Fruit fly (Drosophila melanogaster): Measurements from ENCODE around the gene porin.

Gene porin

dm6 chr2L:10869867-10870266 lies 19.2 kb upstream of the porin start, which contains the start of gene CG12517:
CG12517 (plus strand) TSS chr2L:10870167.
- TF ChIP-seq CG9705 (GFP tag; optimal IDR thresholded peaks at IDR 0.05) (no peak), Vsx2 (GFP tag; optimal IDR thresholded peaks at IDR 0.05; ENCODE audit: partially characterized antibody) (no peak), tai (GFP tag; optimal IDR thresholded peaks at IDR 0.05) (no peak), dl (GFP tag; optimal IDR thresholded peaks at IDR 0.05; ENCODE audit: insufficient read depth in 1 of 2, partially characterized antibody in 2 of 2) (no peak), psq (GFP tag; optimal IDR thresholded peaks at IDR 0.05) (no peak), woc (GFP tag; optimal IDR thresholded peaks at IDR 0.05) (no peak), lola (GFP tag; optimal IDR thresholded peaks at IDR 0.05) (no peak), brk (GFP tag; optimal IDR thresholded peaks at IDR 0.05) (no peak), Jra (GFP tag; optimal IDR thresholded peaks at IDR 0.05) (no peak), usp (GFP tag; optimal IDR thresholded peaks at IDR 0.05) (no peak), rgr (GFP tag; optimal IDR thresholded peaks at IDR 0.05) (no peak), jim (GFP tag; optimal IDR thresholded peaks at IDR 0.05) (no peak)

DNA sequence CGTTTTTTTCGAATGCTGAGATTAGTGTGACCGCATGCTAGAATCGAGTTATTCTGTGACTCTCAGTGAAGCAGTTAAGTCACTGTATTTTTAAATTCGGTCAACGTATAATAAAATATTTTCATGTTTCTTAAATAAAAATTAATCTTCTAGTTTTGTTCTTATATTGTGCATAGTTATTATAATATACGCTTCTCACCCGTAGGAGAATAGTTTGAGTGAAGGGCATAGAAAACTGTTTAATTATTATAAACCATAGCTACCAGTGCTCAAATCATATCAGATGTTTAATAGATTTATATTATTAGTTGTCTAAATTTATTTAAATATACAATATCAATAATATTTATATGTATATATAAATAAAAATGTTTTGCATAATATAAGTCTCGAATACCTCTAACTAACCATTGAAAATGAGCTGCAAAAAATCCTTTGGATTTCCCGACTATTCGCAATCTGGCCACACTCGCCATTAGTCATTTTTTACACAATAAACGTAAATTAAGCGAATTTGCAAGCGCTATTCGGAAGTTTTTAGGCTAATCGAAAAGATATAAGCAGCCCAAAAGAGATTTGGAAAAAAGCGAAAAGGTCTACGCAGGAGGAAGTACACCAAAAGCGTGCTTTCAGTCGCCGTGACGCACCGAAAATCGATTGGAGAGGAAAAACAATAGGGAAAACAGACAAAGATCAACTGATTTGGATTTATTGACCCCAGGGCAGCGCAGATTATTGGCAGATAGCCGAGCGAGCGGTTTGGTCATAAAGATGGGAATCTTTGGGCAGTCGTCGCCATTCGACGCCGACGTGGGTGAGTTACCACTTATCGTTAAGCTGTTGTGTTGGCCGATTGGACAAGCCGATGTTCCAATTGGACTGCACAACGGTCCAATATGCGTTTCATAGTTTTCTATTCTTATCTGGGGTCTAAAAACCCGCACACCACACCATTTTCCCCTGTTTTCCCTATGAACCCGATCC lies 7.7 kb upstream of the porin start, which contains the start of the genes aurB and Stam:
TSS of gene aurB (minus strand) at position 31 of the 984 bp plus-strand sequence.
TSS of gene Stam (plus strand) at position 473 of the 984 bp plus-strand sequence.
- no peak for TF ChIP-seq usp (GFP tag; optimal IDR thresholded peaks at IDR 0.05)
- TF ChIP-seq CrebA (GFP tag; optimal IDR thresholded peaks at IDR 0.05; ENCODE audit: borderline replicate concordance): no peak
- TF ChIP-seq Hnf4 (GFP tag; optimal IDR thresholded peaks at IDR 0.05): no peak
- no peak for TF ChIP-seq tai (GFP tag; optimal IDR thresholded peaks at IDR 0.05)
- no peak for TF ChIP-seq brk (GFP tag; optimal IDR thresholded peaks at IDR 0.05)
- TF ChIP-seq Rel (GFP tag; optimal IDR thresholded peaks at IDR 0.05): no peak
- peak; percentile 20 for TF ChIP-seq Rel (tag; optimal IDR thresholded peaks at IDR 0.05)
- TF ChIP-seq br (GFP tag; optimal IDR thresholded peaks at IDR 0.05): no peak
- TF ChIP-seq dl (GFP tag; optimal IDR thresholded peaks at IDR 0.05; ENCODE audit: insufficient read depth in 1 of 2, partially characterized antibody in 2 of 2): no peak
- peak; percentile 57 for TF ChIP-seq Sp1 (GFP tag; optimal IDR thresholded peaks at IDR 0.05)
- TF ChIP-seq N (GFP tag; optimal IDR thresholded peaks at IDR 0.05): no peak
- TF ChIP-seq CG9705 (GFP tag; optimal IDR thresholded peaks at IDR 0.05): no peak
- TF ChIP-seq h (GFP tag; optimal IDR thresholded peaks at IDR 0.05): peak; percentile 19
- TF ChIP-seq foxo (GFP tag; optimal IDR thresholded peaks at IDR 0.05): peak in 1 of 2 experiments; percentile 39
- TF ChIP-seq rgr (GFP tag; optimal IDR thresholded peaks at IDR 0.05): peak; percentile 32
- peak; percentile 1 for TF ChIP-seq OdsH (GFP tag; optimal IDR thresholded peaks at IDR 0.05)
- TF ChIP-seq woc (GFP tag; optimal IDR thresholded peaks at IDR 0.05): peak; percentile 26
- peak; percentile 36 for TF ChIP-seq psq (GFP tag; optimal IDR thresholded peaks at IDR 0.05)
- peak; percentile 60 for TF ChIP-seq HLH106 (tag; optimal IDR thresholded peaks at IDR 0.05)
- no peak for TF ChIP-seq Mio (GFP tag; optimal IDR thresholded peaks at IDR 0.05)
- no peak for TF ChIP-seq Hr83 (GFP tag; optimal IDR thresholded peaks at IDR 0.05; ENCODE audit: poor library complexity, severe bottlenecking)
- no peak for TF ChIP-seq dmrt93B (GFP tag; optimal IDR thresholded peaks at IDR 0.05)
- no peak for TF ChIP-seq Myc (optimal IDR thresholded peaks at IDR 0.05)
- no peak for TF ChIP-seq Abd-B (GFP tag; optimal IDR thresholded peaks at IDR 0.05)
- TF ChIP-seq pan (optimal IDR thresholded peaks at IDR 0.05): no peak

dm6 chr2L:10856328-10856942 lies 5.8 kb upstream of the porin start, which contains the start of gene Dnz1:
Dnz1 (minus strand) TSS chr2L:10856644.
- no peak for TF ChIP-seq CG9705 (GFP tag; optimal IDR thresholded peaks at IDR 0.05)
- TF ChIP-seq CG32264 (GFP tag; optimal IDR thresholded peaks at IDR 0.05): no peak
- peak; percentile 30 for TF ChIP-seq sv (GFP tag; optimal IDR thresholded peaks at IDR 0.05)
- peak; percentile 22 for TF ChIP-seq psq (GFP tag; optimal IDR thresholded peaks at IDR 0.05)
- TF ChIP-seq pan (optimal IDR thresholded peaks at IDR 0.05): no peak
- no peak for TF ChIP-seq brk (GFP tag; optimal IDR thresholded peaks at IDR 0.05)
- peak; percentile 16 for TF ChIP-seq OdsH (GFP tag; optimal IDR thresholded peaks at IDR 0.05)
- peak; percentile 57 for TF ChIP-seq HLH106 (tag; optimal IDR thresholded peaks at IDR 0.05)
- no peak for TF ChIP-seq Mio (GFP tag; optimal IDR thresholded peaks at IDR 0.05)
- TF ChIP-seq Jra (GFP tag; optimal IDR thresholded peaks at IDR 0.05): no peak
- TF ChIP-seq ey (GFP tag; optimal IDR thresholded peaks at IDR 0.05): peak; percentile 43
- TF ChIP-seq Dfd (GFP tag; optimal IDR thresholded peaks at IDR 0.05): no peak
- no peak for TF ChIP-seq dsf (GFP tag; optimal IDR thresholded peaks at IDR 0.05; ENCODE audit: borderline replicate concordance)
- TF ChIP-seq h (GFP tag; optimal IDR thresholded peaks at IDR 0.05): peak; percentile 11
- no peak for TF ChIP-seq Abd-B (GFP tag; optimal IDR thresholded peaks at IDR 0.05)
- peak in 1 of 2 experiments; percentile 64 for TF ChIP-seq foxo (GFP tag; optimal IDR thresholded peaks at IDR 0.05)
- TF ChIP-seq rgr (GFP tag; optimal IDR thresholded peaks at IDR 0.05): peak; percentile 42
- peak; percentile 28 for TF ChIP-seq Sp1 (GFP tag; optimal IDR thresholded peaks at IDR 0.05)
- TF ChIP-seq CrebA (GFP tag; optimal IDR thresholded peaks at IDR 0.05; ENCODE audit: borderline replicate concordance): no peak
- no peak for TF ChIP-seq woc (GFP tag; optimal IDR thresholded peaks at IDR 0.05)
- TF ChIP-seq Dif (GFP tag; optimal IDR thresholded peaks at IDR 0.05; ENCODE audit: partially characterized antibody): no peak
- no peak for TF ChIP-seq sage (GFP tag; optimal IDR thresholded peaks at IDR 0.05)
- peak; percentile 37 for TF ChIP-seq fru (GFP tag; optimal IDR thresholded peaks at IDR 0.05)
- TF ChIP-seq tai (GFP tag; optimal IDR thresholded peaks at IDR 0.05): no peak
